Worm (Caenorhabditis elegans): Measurements from ENCODE around the gene tbx-39.

- TF ChIP-seq unc-62 (GFP tag; optimal IDR thresholded peaks at IDR 0.05) (no peak), ztf-4 (tag; optimal IDR thresholded peaks at IDR 0.05) (no peak), nhr-77 (tag; optimal IDR thresholded peaks at IDR 0.05) (no peak)
Observed at ce11 chrIV:15321279-15321678, 2.4 kb upstream of the tbx-39 start, which contains the start of gene Y73F8A.15.
